Fruit fly (Drosophila melanogaster) whole organism, prepupa: Measurements from ENCODE around the gene Wbp2.
A peak's percentile ranks its signal among the peaks of the same experiment; 100 is the strongest.

Experiments
- CG16779 ChIP-seq: fragments of 200-800 bp; sonication (Bioruptor generic); optimal IDR thresholded peaks from 3 replicates; lab custom pipeline; 2017; ENCODE audit warnings: missing biosample characterization, mild to moderate bottlenecking, missing genetic modification characterization
- CG7368 ChIP-seq: fragments of 200-800 bp; sonication (Bioruptor generic); optimal IDR thresholded peaks from 3 replicates; lab custom pipeline; 2016; ENCODE audit warnings: missing biosample characterization, missing genetic modification characterization
- Eip93F ChIP-seq: fragments of 200-800 bp; sonication (Bioruptor generic); optimal IDR thresholded peaks from 2 replicates; lab custom pipeline; 2016; ENCODE audit warnings: missing biosample characterization, mild to moderate bottlenecking, missing genetic modification characterization
- Met ChIP-seq: fragments of 200-800 bp; sonication (Bioruptor generic); optimal IDR thresholded peaks from 3 replicates; lab custom pipeline; 2016; ENCODE audit warnings: missing biosample characterization, missing genetic modification characterization
- Sox14 ChIP-seq: fragments of 200-800 bp; sonication (Bioruptor generic); optimal IDR thresholded peaks from 3 replicates; lab custom pipeline; 2016; ENCODE audit warnings: missing biosample characterization, missing genetic modification characterization
- Sox15 ChIP-seq: fragments of 200-800 bp; sonication (Bioruptor generic); optimal IDR thresholded peaks from 3 replicates; lab custom pipeline; 2016; ENCODE audit warnings: missing biosample characterization, missing genetic modification characterization
- achi ChIP-seq: fragments of 200-800 bp; sonication (Bioruptor generic); optimal IDR thresholded peaks from 3 replicates; lab custom pipeline; 2016; ENCODE audit warnings: missing biosample characterization, missing genetic modification characterization
- cyc ChIP-seq: fragments of 200-800 bp; sonication (Bioruptor generic); optimal IDR thresholded peaks from 3 replicates; lab custom pipeline; 2016; ENCODE audit warnings: missing biosample characterization, missing genetic modification characterization
- esn ChIP-seq: fragments of 200-800 bp; sonication (Bioruptor generic); optimal IDR thresholded peaks from 2 replicates; lab custom pipeline; 2016; ENCODE audit warnings: missing biosample characterization, mild to moderate bottlenecking, missing genetic modification characterization, moderate library complexity
- fkh ChIP-seq: fragments of 200-800 bp; sonication (Bioruptor generic); optimal IDR thresholded peaks from 3 replicates; lab custom pipeline; 2017; ENCODE audit warnings: missing biosample characterization, mild to moderate bottlenecking, missing genetic modification characterization, moderate library complexity
- ss ChIP-seq, 2 experiments: fragments of 200-800 bp; sonication (Bioruptor generic); optimal IDR thresholded peaks; 2 replicates in 1 of 2; 3 replicates in 1 of 2; lab custom pipeline; 2017 to 2018; ENCODE audit warnings: mild to moderate bottlenecking in 2 of 2, missing biosample characterization in 2 of 2, missing genetic modification characterization in 2 of 2, moderate library complexity in 1 of 2
- svp ChIP-seq: fragments of 200-800 bp; sonication (Bioruptor generic); peaks from one replicate; lab custom pipeline; 2016; ENCODE audit warnings: missing biosample characterization, missing genetic modification characterization
- vri ChIP-seq: fragments of 200-800 bp; sonication (Bioruptor generic); optimal IDR thresholded peaks from 3 replicates; lab custom pipeline; 2016; ENCODE audit warnings: missing biosample characterization, mild to moderate bottlenecking, missing genetic modification characterization

Wbp2 gene

DNA sequence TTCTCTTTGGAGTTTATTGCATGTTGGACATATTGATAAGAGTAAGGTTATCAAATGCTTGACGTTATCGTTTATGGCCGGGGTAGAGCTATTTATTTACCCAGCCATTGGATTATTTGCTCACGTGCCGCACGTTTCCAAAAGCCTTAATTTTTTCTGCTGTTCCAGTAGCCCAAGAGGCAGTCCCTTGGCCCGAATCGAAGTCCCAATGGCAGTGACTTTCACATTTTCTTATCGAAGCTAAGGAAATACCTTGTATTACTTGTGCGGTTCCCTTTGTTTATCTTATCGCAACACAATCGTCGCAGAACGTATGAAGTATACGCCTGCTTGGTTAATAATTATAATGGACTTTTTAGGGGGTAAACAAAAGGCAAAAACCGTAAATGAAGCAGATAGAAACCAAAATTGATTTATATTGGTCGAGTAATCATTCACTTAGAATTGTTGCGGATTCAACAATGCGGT is 39.4 kb downstream of the Wbp2 start, which contains the start of gene CG43894:
Gene CG43894, plus strand, starts transcription at position 418 of the 468 bp plus-strand sequence.
- TF ChIP-seq vri = peak; percentile 89
- no peak for TF ChIP-seq ss (GFP tag; optimal IDR thresholded peaks at IDR 0.05; lab: Kevin White, UChicago)
- peak; percentile 91 for TF ChIP-seq Eip93F (GFP tag; lab: Kevin White, UChicago)
- TF ChIP-seq fkh (GFP tag; lab: Kevin White, UChicago) = peak; percentile 75
- TF ChIP-seq CG16779 (tag; lab: Kevin White, UChicago) = no peak
- no peak for TF ChIP-seq CG7368 (GFP tag; lab: Kevin White, UChicago)
- peak; percentile 33 for TF ChIP-seq svp

dm6 chr3L:12892485-12893173 is 42.7 kb downstream of the Wbp2 start, which contains the start of gene CG14118:
Gene CG14118, plus strand, starts transcription at chr3L:12892658.
- TF ChIP-seq achi (GFP tag; lab: Kevin White, UChicago) = no peak
- TF ChIP-seq Sox15 (GFP tag; lab: Kevin White, UChicago) = no peak
- no peak for TF ChIP-seq cyc (GFP tag; lab: Kevin White, UChicago)
- no peak for TF ChIP-seq CG7368 (GFP tag; lab: Kevin White, UChicago)
- no peak for TF ChIP-seq esn (GFP tag; lab: Kevin White, UChicago)
- TF ChIP-seq Sox14 (GFP tag; lab: Kevin White, UChicago) = peak; percentile 32
- no peak for TF ChIP-seq Met (GFP tag; lab: Kevin White, UChicago)
- TF ChIP-seq fkh (GFP tag; lab: Kevin White, UChicago) = peak; percentile 47
- no peak for TF ChIP-seq Eip93F (GFP tag; lab: Kevin White, UChicago)
